Worm (Caenorhabditis elegans): ENCODE results near the gene C39D10.11.

- TF ChIP-seq hmg-1.2 (GFP tag; IDR thresholded peaks at IDR 0.05) (peak; percentile 95), F37B4.10 (GFP tag; IDR thresholded peaks at IDR 0.05) (no peak), madf-8 (GFP tag; conservative IDR thresholded peaks at IDR 0.05) (no peak), let-607 (tag; optimal IDR thresholded peaks at IDR 0.05) (peak; percentile 71 to 73), ccch-3 (GFP tag; optimal IDR thresholded peaks at IDR 0.05) (no peak), snpc-3.4 (tag; optimal IDR thresholded peaks at IDR 0.05) (no peak), ama-1 (optimal IDR thresholded peaks at IDR 0.05) (no peak), ama-1 (GFP tag; optimal IDR thresholded peaks at IDR 0.05) (no peak), rcor-1 (GFP tag; IDR thresholded peaks at IDR 0.05) (peak; percentile 77; the same call in 1 of the 2 replicates), Y95B8A.8 (GFP tag; IDR thresholded peaks at IDR 0.05) (no peak), snpc-1.1 (tag; optimal IDR thresholded peaks at IDR 0.05; ENCODE audit: insufficient read depth) (no peak)
Measured at ce11 chrX:7951578-7951977, 48.5 kb downstream of the C39D10.11 start.

Measured in whole organism, young adult.